Fruit fly (Drosophila melanogaster) whole organism, embryonic: ENCODE data around the gene Pvr.

ENCODE experiments used
- ATbp ChIP-seq: fragments of 200-800 bp; sonication (Bioruptor generic); optimal IDR thresholded peaks from 2 replicates; lab custom pipeline; 2017; ENCODE audit warnings: missing biosample characterization, mild to moderate bottlenecking, missing genetic modification characterization, missing genetic modification reagents
- Ada2b ChIP-seq: fragments of 200-800 bp; sonication (Bioruptor generic); IDR thresholded peaks from 2 replicates; pipeline ENCODE4 v1.3.6; 2022; ENCODE audit warnings: missing biosample characterization, missing genetic modification characterization
- B-H1 ChIP-seq: fragments of 200-800 bp; sonication (Bioruptor generic); IDR thresholded peaks from 3 replicates; pipeline ENCODE4 v1.3.6; 2022; ENCODE audit warnings: missing biosample characterization, missing genetic modification characterization
- CG10543 ChIP-seq: fragments of 200-800 bp; sonication (Bioruptor generic); optimal IDR thresholded peaks from 3 replicates; lab custom pipeline; 2017; ENCODE audit warnings: missing biosample characterization, mild to moderate bottlenecking, missing genetic modification characterization, moderate library complexity
- CG11560 ChIP-seq: fragments of 200-800 bp; sonication (Bioruptor generic); IDR thresholded peaks from 3 replicates; pipeline ENCODE4 v1.3.6; 2022; ENCODE audit warnings: missing biosample characterization, missing genetic modification characterization
- CG12299 ChIP-seq: fragments of 200-800 bp; sonication (Bioruptor generic); optimal IDR thresholded peaks from 2 replicates; lab custom pipeline; 2018; ENCODE audit warnings: missing biosample characterization, mild to moderate bottlenecking, missing genetic modification characterization
- CG12744 ChIP-seq: fragments of 200-800 bp; sonication (Bioruptor generic); optimal IDR thresholded peaks from 2 replicates; lab custom pipeline; 2016; ENCODE audit warnings: missing biosample characterization, missing genetic modification characterization
- CG17385 ChIP-seq: fragments of 200-800 bp; sonication (Bioruptor generic); optimal IDR thresholded peaks from 3 replicates; lab custom pipeline; 2018; ENCODE audit warnings: missing biosample characterization, mild to moderate bottlenecking, missing genetic modification characterization
- CG17612 ChIP-seq: fragments of 200-800 bp; sonication (Bioruptor generic); IDR thresholded peaks from 2 replicates; pipeline ENCODE4 v1.3.6; 2022; ENCODE audit warnings: missing biosample characterization, missing genetic modification characterization
- CG1832 ChIP-seq: fragments of 200-800 bp; sonication (Bioruptor generic); optimal IDR thresholded peaks from 2 replicates; lab custom pipeline; 2017; ENCODE audit warnings: missing biosample characterization, mild to moderate bottlenecking, missing genetic modification characterization, inconsistent platforms
- CG2712 ChIP-seq: fragments of 200-800 bp; optimal IDR thresholded peaks from 3 replicates; lab custom pipeline; 2019; ENCODE audit warnings: missing biosample characterization, mild to moderate bottlenecking, missing genetic modification characterization, moderate library complexity
- CG32772 ChIP-seq: fragments of 200-800 bp; sonication (Bioruptor generic); IDR thresholded peaks from 2 replicates; pipeline ENCODE4 v1.3.6; 2022; ENCODE audit warnings: missing biosample characterization, missing genetic modification characterization
- CG4854 ChIP-seq: fragments of 200-800 bp; sonication (Bioruptor generic); optimal IDR thresholded peaks from 2 replicates; lab custom pipeline; 2016; ENCODE audit warnings: missing biosample characterization, missing genetic modification characterization, inconsistent platforms
- CG7271 ChIP-seq: fragments of 200-800 bp; sonication (Bioruptor generic); optimal IDR thresholded peaks from 2 replicates; lab custom pipeline; 2018; ENCODE audit warnings: missing biosample characterization, mild to moderate bottlenecking, missing genetic modification characterization, moderate library complexity
- CG8089 ChIP-seq: fragments of 200-800 bp; sonication (Bioruptor generic); optimal IDR thresholded peaks from 3 replicates; lab custom pipeline; 2016; ENCODE audit warnings: missing biosample characterization, missing genetic modification characterization
- CG8290 ChIP-seq, 3 experiments: fragments of 200-800 bp; sonication (Bioruptor generic); optimal IDR thresholded peaks; 2 replicates each; lab custom pipeline; 2016 to 2019; ENCODE audit warnings: missing biosample characterization in 3 of 3, missing genetic modification characterization in 3 of 3, mild to moderate bottlenecking in 2 of 3, moderate library complexity in 1 of 3
- CHES-1-like ChIP-seq: fragments of 200-800 bp; sonication (Bioruptor generic); optimal IDR thresholded peaks from 2 replicates; lab custom pipeline; 2016; ENCODE audit warnings: missing biosample characterization, missing genetic modification characterization
- CTCF ChIP-seq: fragments of 200-800 bp; sonication (Bioruptor generic); optimal IDR thresholded peaks from 2 replicates; lab custom pipeline; 2017; ENCODE audit warnings: missing biosample characterization, mild to moderate bottlenecking, missing genetic modification characterization, moderate library complexity
- Camta ChIP-seq: fragments of 200-800 bp; sonication (Bioruptor generic); optimal IDR thresholded peaks from 2 replicates; lab custom pipeline; 2016; ENCODE audit warnings: missing biosample characterization, missing genetic modification characterization
- CrebB ChIP-seq: fragments of 200-800 bp; sonication (Bioruptor generic); optimal IDR thresholded peaks from 3 replicates; lab custom pipeline; 2018; ENCODE audit warnings: missing biosample characterization, mild to moderate bottlenecking, missing genetic modification characterization
- Deaf1 ChIP-seq: fragments of 200-800 bp; optimal IDR thresholded peaks from 3 replicates; lab custom pipeline; 2019; ENCODE audit warnings: missing biosample characterization, mild to moderate bottlenecking, missing genetic modification characterization, moderate library complexity
- Dref ChIP-seq: fragments of 200-800 bp; sonication (Bioruptor generic); IDR thresholded peaks from 2 replicates; pipeline ENCODE4 v1.3.6; 2022; ENCODE audit warnings: missing biosample characterization, missing genetic modification characterization
- Eip74EF ChIP-seq, 2 experiments: fragments of 200-800 bp in 1 of 2; fragments of >200 bp in 1 of 2; sonication (Bioruptor generic) in 1 of 2; optimal IDR thresholded peaks; 2 replicates each; lab custom pipeline; 2017 to 2019; ENCODE audit warnings: missing biosample characterization in 2 of 2, missing genetic modification characterization in 2 of 2, mild to moderate bottlenecking in 1 of 2, moderate library complexity in 1 of 2
- Gsc ChIP-seq: fragments of 200-800 bp; sonication (Bioruptor generic); IDR thresholded peaks from 2 replicates; pipeline ENCODE4 v1.3.6; 2022; ENCODE audit warnings: missing biosample characterization, missing genetic modification characterization
- HLH54F ChIP-seq: fragments of 200-800 bp; sonication (Bioruptor generic); optimal IDR thresholded peaks from 3 replicates; lab custom pipeline; 2016; ENCODE audit warnings: missing biosample characterization, missing genetic modification characterization
- Hr78 ChIP-seq, 2 experiments: fragments of 200-800 bp in 1 of 2; fragments of >200 bp in 1 of 2; sonication (Bioruptor generic) in 1 of 2; optimal IDR thresholded peaks; 2 replicates each; lab custom pipeline; 2017 to 2019; ENCODE audit warnings: missing biosample characterization in 2 of 2, missing genetic modification characterization in 2 of 2, mild to moderate bottlenecking in 1 of 2, moderate library complexity in 1 of 2
- Kr ChIP-seq: fragments of 200-800 bp; sonication (Bioruptor generic); optimal IDR thresholded peaks from 2 replicates; lab custom pipeline; 2017; ENCODE audit warnings: missing biosample characterization, mild to moderate bottlenecking, missing genetic modification characterization
- NFAT ChIP-seq: fragments of 200-800 bp; sonication (Bioruptor generic); IDR thresholded peaks from 2 replicates; pipeline ENCODE4 v1.3.6; 2022; ENCODE audit warnings: missing biosample characterization, missing genetic modification characterization
- NfI ChIP-seq: fragments of 200-800 bp; sonication (Bioruptor generic); optimal IDR thresholded peaks from 3 replicates; lab custom pipeline; 2018; ENCODE audit warnings: missing biosample characterization, mild to moderate bottlenecking, missing genetic modification characterization, moderate library complexity
- Side ChIP-seq: fragments of 200-800 bp; sonication (Bioruptor generic); optimal IDR thresholded peaks from 2 replicates; lab custom pipeline; 2016; ENCODE audit warnings: missing biosample characterization, missing genetic modification characterization
- ash1 ChIP-seq: fragments of 200-800 bp; sonication (Bioruptor generic); optimal IDR thresholded peaks from 2 replicates; lab custom pipeline; 2018; ENCODE audit warnings: missing biosample characterization, mild to moderate bottlenecking, missing genetic modification characterization
- ato ChIP-seq: fragments of 200-800 bp; sonication (Bioruptor generic); IDR thresholded peaks from 2 replicates; pipeline ENCODE4 v1.3.6; 2022; ENCODE audit warnings: missing biosample characterization, missing genetic modification characterization; ENCODE audit not compliant: partially characterized antibody
- cwo ChIP-seq: fragments of 200-800 bp; sonication (Bioruptor generic); optimal IDR thresholded peaks from 3 replicates; lab custom pipeline; 2017; ENCODE audit warnings: missing biosample characterization, missing genetic modification characterization, mild to moderate bottlenecking, moderate library complexity, missing genetic modification reagents
- dpn ChIP-seq, 2 experiments: fragments of 200-800 bp; sonication (Bioruptor generic); optimal IDR thresholded peaks; 3 replicates each; lab custom pipeline; 2016; ENCODE audit warnings: missing biosample characterization in 2 of 2, missing genetic modification characterization in 2 of 2
- ems ChIP-seq: fragments of 200-800 bp; sonication (Bioruptor generic); optimal IDR thresholded peaks from 3 replicates; lab custom pipeline; 2016; ENCODE audit warnings: missing biosample characterization, missing genetic modification characterization
- en ChIP-seq: fragments of 200-800 bp; sonication (Bioruptor generic); optimal IDR thresholded peaks from 2 replicates; lab custom pipeline; 2016; ENCODE audit warnings: missing biosample characterization, missing genetic modification characterization
- eyg ChIP-seq: fragments of 200-800 bp; sonication (Bioruptor generic); optimal IDR thresholded peaks from 3 replicates; lab custom pipeline; 2016; ENCODE audit warnings: missing biosample characterization, missing genetic modification characterization
- ftz-f1 ChIP-seq: fragments of 200-800 bp; sonication (Bioruptor generic); optimal IDR thresholded peaks from 2 replicates; lab custom pipeline; 2016; ENCODE audit warnings: missing biosample characterization, missing genetic modification characterization
- gcm2 ChIP-seq: fragments of 200-800 bp; sonication (Bioruptor generic); optimal IDR thresholded peaks from 2 replicates; lab custom pipeline; 2016; ENCODE audit warnings: missing biosample characterization, missing genetic modification characterization
- kah ChIP-seq: fragments of 200-800 bp; sonication (Bioruptor generic); optimal IDR thresholded peaks from 2 replicates; lab custom pipeline; 2018; ENCODE audit warnings: missing biosample characterization, mild to moderate bottlenecking, missing genetic modification characterization
- lov ChIP-seq, 2 experiments: fragments of 200-800 bp in 1 of 2; fragments of >200 bp in 1 of 2; sonication (Bioruptor generic) in 1 of 2; IDR thresholded peaks in 1 of 2; optimal IDR thresholded peaks in 1 of 2; 2 replicates in 1 of 2; 3 replicates in 1 of 2; pipeline versions ENCODE4 v1.3.6 to Lab custom; 2017 to 2022; ENCODE audit warnings: missing biosample characterization in 1 of 2, missing genetic modification characterization in 1 of 2
- org-1 ChIP-seq: fragments of 200-800 bp; sonication (Bioruptor generic); optimal IDR thresholded peaks from 2 replicates; lab custom pipeline; 2017; ENCODE audit warnings: missing biosample characterization, missing genetic modification characterization
- pb ChIP-seq: fragments of 200-800 bp; sonication (Bioruptor generic); optimal IDR thresholded peaks from 3 replicates; lab custom pipeline; 2016; ENCODE audit warnings: missing biosample characterization, missing genetic modification characterization
- sima ChIP-seq: fragments of 200-800 bp; sonication (Bioruptor generic); optimal IDR thresholded peaks from 2 replicates; lab custom pipeline; 2016; ENCODE audit warnings: missing biosample characterization, missing genetic modification characterization
- sna ChIP-seq: fragments of 200-800 bp; sonication (Bioruptor generic); IDR thresholded peaks from 2 replicates; pipeline ENCODE4 v1.3.6; 2022; ENCODE audit warnings: missing biosample characterization, missing genetic modification characterization; ENCODE audit not compliant: partially characterized antibody
- so ChIP-seq: fragments of 200-800 bp; sonication (Bioruptor generic); IDR thresholded peaks from 3 replicates; pipeline ENCODE4 v1.3.6; 2022; ENCODE audit warnings: missing biosample characterization, missing genetic modification characterization
- sob ChIP-seq: fragments of 200-800 bp; sonication (Bioruptor generic); IDR thresholded peaks from 2 replicates; pipeline ENCODE4 v1.3.6; 2022; ENCODE audit warnings: missing biosample characterization, missing genetic modification characterization
- ssp ChIP-seq: fragments of 200-800 bp; sonication (Bioruptor generic); IDR thresholded peaks from 2 replicates; pipeline ENCODE4 v1.3.6; 2022; ENCODE audit warnings: missing biosample characterization, missing genetic modification characterization
- unc-4 ChIP-seq: fragments of 200-800 bp; sonication (Bioruptor generic); IDR thresholded peaks from 2 replicates; pipeline ENCODE4 v1.3.6; 2022; ENCODE audit warnings: missing biosample characterization, missing genetic modification characterization; ENCODE audit not compliant: partially characterized antibody

Pvr gene

DNA sequence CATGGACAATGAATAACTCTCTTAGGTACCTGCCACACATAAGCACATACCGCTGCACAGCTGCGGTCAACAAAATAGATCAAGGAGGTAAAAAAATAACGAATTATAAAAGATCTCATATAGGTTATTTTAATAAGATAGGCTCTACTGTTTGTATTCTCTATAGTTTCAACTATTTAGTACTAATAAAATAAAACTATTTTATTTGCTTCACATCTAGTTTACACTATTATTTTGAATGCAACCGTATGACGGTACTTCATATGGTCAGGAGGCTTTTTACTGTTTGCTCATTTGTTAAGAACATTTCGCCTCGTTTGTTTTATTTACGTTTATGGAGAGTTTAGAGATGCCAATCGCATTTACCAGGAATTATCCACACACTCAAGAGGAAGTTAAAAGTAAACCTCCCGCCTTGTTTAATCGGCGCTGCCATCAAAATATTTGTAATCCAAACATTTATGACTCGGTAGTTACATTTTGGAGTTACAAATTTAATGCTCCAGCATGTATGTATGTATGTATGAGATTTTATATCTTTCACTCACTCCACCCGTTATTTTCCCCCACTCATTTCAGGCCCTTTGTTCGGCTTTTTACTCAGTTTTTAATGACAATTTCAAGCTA, 35.4 kb upstream of the Pvr start (continued):
- TF ChIP-seq CG8290 (GFP tag; optimal IDR thresholded peaks at IDR 0.05; lab: Kevin White, UChicago), result peak; percentile 21
- no peak for TF ChIP-seq CG8290 (tag; optimal IDR thresholded peaks at IDR 0.05; lab: Kevin White, UChicago)
- TF ChIP-seq sob, result no peak
- no peak for TF ChIP-seq CrebB
- TF ChIP-seq lov (optimal IDR thresholded peaks at IDR 0.05; lab: Kevin White, UChicago), result no peak
- TF ChIP-seq lov (GFP tag; IDR thresholded peaks at IDR 0.05; lab: Robert Waterston, UW), result no peak
- TF ChIP-seq ems (GFP tag; lab: Kevin White, UChicago), result no peak
- TF ChIP-seq cwo (GFP tag; lab: Kevin White, UChicago), result no peak
- TF ChIP-seq HLH54F (GFP tag; lab: Kevin White, UChicago), result no peak
- no peak for TF ChIP-seq ash1 (GFP tag; lab: Kevin White, UChicago)
- TF ChIP-seq CG8089 (GFP tag; lab: Kevin White, UChicago), result no peak
- no peak for TF ChIP-seq eyg (GFP tag; lab: Kevin White, UChicago)
- TF ChIP-seq CHES-1-like, result no peak
- TF ChIP-seq Camta (GFP tag; lab: Kevin White, UChicago), result no peak
- TF ChIP-seq CG4854 (GFP tag; lab: Kevin White, UChicago), result no peak
- peak; percentile 38 for TF ChIP-seq Deaf1 (tag; lab: Kevin White, UChicago)
- no peak for TF ChIP-seq CTCF (GFP tag; lab: Kevin White, UChicago)
- TF ChIP-seq dpn (GFP tag; optimal IDR thresholded peaks at IDR 0.05; lab: Kevin White, UChicago), result peak in 1 of 2 experiments; percentile 47
- TF ChIP-seq en (GFP tag; lab: Kevin White, UChicago), result peak; percentile 13
- TF ChIP-seq CG2712, result peak; percentile 89
- TF ChIP-seq CG17385 (GFP tag; lab: Kevin White, UChicago), result peak; percentile 63
- TF ChIP-seq sima, result no peak
- peak; percentile 38 for TF ChIP-seq CG12744
- TF ChIP-seq Eip74EF (GFP tag; optimal IDR thresholded peaks at IDR 0.05; lab: Kevin White, UChicago), result peak in 1 of 2 experiments; percentile 56
- no peak for TF ChIP-seq CG10543 (GFP tag; lab: Kevin White, UChicago)
- peak; percentile 38 for TF ChIP-seq NfI (GFP tag; lab: Kevin White, UChicago)
- TF ChIP-seq sna (GFP tag; lab: Robert Waterston, UW), result no peak
- TF ChIP-seq so (GFP tag; lab: Robert Waterston, UW), result 0 out of 3 replicates have a peak, but pooled peaks have one; percentile 70
- TF ChIP-seq NFAT (GFP tag; lab: Robert Waterston, UW), result no peak
- TF ChIP-seq ato (GFP tag; lab: Robert Waterston, UW), result no peak
- peak; percentile 42 for TF ChIP-seq ATbp
- no peak for TF ChIP-seq ftz-f1 (GFP tag; lab: Kevin White, UChicago)
- no peak for TF ChIP-seq CG11560 (tag; lab: Robert Waterston, UW)
- TF ChIP-seq pb, result no peak
- TF ChIP-seq ssp (GFP tag; lab: Robert Waterston, UW), result no peak
- TF ChIP-seq CG1832 (GFP tag; lab: Kevin White, UChicago), result no peak
- peak; percentile 57 for TF ChIP-seq CG32772
- no peak for TF ChIP-seq CG17612
- no peak for TF ChIP-seq Dref (GFP tag; lab: Robert Waterston, UW)
- peak; percentile 85 for TF ChIP-seq CG7271 (tag; lab: Kevin White, UChicago)
- TF ChIP-seq B-H1 (GFP tag; lab: Robert Waterston, UW), result no peak; the same call in 2 of the 3 replicates
- peak in 1 of 2 experiments; percentile 17 for TF ChIP-seq Hr78 (GFP tag; optimal IDR thresholded peaks at IDR 0.05; lab: Kevin White, UChicago)
- TF ChIP-seq Ada2b, result peak; percentile 67
- TF ChIP-seq org-1 (GFP tag; lab: Kevin White, UChicago), result peak; percentile 59
- TF ChIP-seq gcm2 (GFP tag; lab: Kevin White, UChicago), result peak; percentile 29
- TF ChIP-seq Side (GFP tag; lab: Kevin White, UChicago), result no peak
- TF ChIP-seq Gsc (GFP tag; lab: Robert Waterston, UW), result no peak
- TF ChIP-seq unc-4 (GFP tag; lab: Robert Waterston, UW), result no peak
- no peak for TF ChIP-seq kah (GFP tag; lab: Kevin White, UChicago)
- TF ChIP-seq Kr, result no peak
- TF ChIP-seq CG12299 (tag; lab: Kevin White, UChicago), result peak; percentile 29
